ENCODE assay signal across 1 fruit fly cellular context in the genomic region with DNA sequence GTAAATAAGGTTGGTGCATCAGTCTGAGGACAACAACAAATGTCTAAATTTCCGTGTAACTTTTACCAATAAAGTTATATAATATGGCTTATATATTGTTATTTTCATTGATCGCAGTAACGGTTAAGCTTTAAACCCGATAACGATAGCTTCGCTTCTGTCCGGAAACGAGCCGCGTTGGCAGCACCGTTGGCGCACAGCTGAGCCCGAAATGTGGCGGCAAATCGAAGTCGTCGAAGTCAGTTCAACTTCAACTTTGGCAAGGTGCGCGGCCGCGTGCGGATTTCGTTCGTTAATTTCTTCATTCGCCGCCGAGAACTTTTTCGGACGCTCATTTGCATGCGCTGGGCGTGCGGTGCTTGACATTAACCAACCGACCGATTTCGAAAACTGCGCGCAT.
TF ChIP-seq lines count a peak whose summit lies in the region.

TSS of gene Myo61F (plus strand) at position 240 of the 400 bp plus-strand sequence.

TF ChIP-seq in whole organism, embryonic, 481 proteins besides CTCF, POLR2A, EP300 and RAD21 (continued from another document):
- TF ChIP-seq MBD-R2 (GFP tag; IDR thresholded peaks at IDR 0.05; lab: Robert Waterston, UW), result peak; percentile 59
- TF ChIP-seq CG4617 (GFP tag; optimal IDR thresholded peaks at IDR 0.05; lab: Kevin White, UChicago; ENCODE audit: borderline replicate concordance), result no peak
- peak; percentile 16; the same call in 1 of the 3 replicates for TF ChIP-seq row (GFP tag; IDR thresholded peaks at IDR 0.05; lab: Robert Waterston, UW)
- no peak for TF ChIP-seq CG1602 (GFP tag; optimal IDR thresholded peaks at IDR 0.05; lab: Kevin White, UChicago)
- TF ChIP-seq bigmax (GFP tag; optimal IDR thresholded peaks at IDR 0.05; lab: Kevin White, UChicago), result no peak
- 0 out of 3 replicates have a peak, but pooled peaks have one; percentile 61 for TF ChIP-seq CG7963 (GFP tag; IDR thresholded peaks at IDR 0.05; lab: Robert Waterston, UW; ENCODE audit: partially characterized antibody)
- TF ChIP-seq grau (tag; optimal IDR thresholded peaks at IDR 0.05; lab: Kevin White, UChicago), result no peak
- no peak for TF ChIP-seq Oaz (GFP tag; IDR thresholded peaks at IDR 0.05; lab: Robert Waterston, UW)
- TF ChIP-seq CG12155 (GFP tag; optimal IDR thresholded peaks at IDR 0.05; lab: Kevin White, UChicago), result no peak
- TF ChIP-seq Myb (GFP tag; optimal IDR thresholded peaks at IDR 0.05; lab: Kevin White, UChicago), result peak; percentile 93
- no peak for TF ChIP-seq CG7556 (GFP tag; optimal IDR thresholded peaks at IDR 0.05; lab: Kevin White, UChicago)
- peak; percentile 53 for TF ChIP-seq unc-4 (GFP tag; IDR thresholded peaks at IDR 0.05; lab: Robert Waterston, UW; ENCODE audit: partially characterized antibody)
- TF ChIP-seq en (GFP tag; optimal IDR thresholded peaks at IDR 0.05; lab: Kevin White, UChicago), result no peak
- peak; percentile 9 for TF ChIP-seq stwl (tag; optimal IDR thresholded peaks at IDR 0.05; lab: Kevin White, UChicago)
- TF ChIP-seq Fer1 (GFP tag; optimal IDR thresholded peaks at IDR 0.05; lab: Kevin White, UChicago), result peak; percentile 15
- no peak for TF ChIP-seq CG4424 (GFP tag; optimal IDR thresholded peaks at IDR 0.05; lab: Kevin White, UChicago)
- no peak for TF ChIP-seq eve (GFP tag; optimal IDR thresholded peaks at IDR 0.05; lab: Kevin White, UChicago)
- peak; percentile 2 for TF ChIP-seq CG2116 (GFP tag; optimal IDR thresholded peaks at IDR 0.05; lab: Kevin White, UChicago)
- no peak for TF ChIP-seq nau (GFP tag; optimal IDR thresholded peaks at IDR 0.05; lab: Kevin White, UChicago)
- TF ChIP-seq sna (GFP tag; IDR thresholded peaks at IDR 0.05; lab: Robert Waterston, UW; ENCODE audit: partially characterized antibody), result peak; percentile 42; the same call in 1 of the 2 replicates
- peak; percentile 67 for TF ChIP-seq Med (GFP tag; lab: Kevin White, UChicago)
- TF ChIP-seq ap (GFP tag; IDR thresholded peaks at IDR 0.05; lab: Robert Waterston, UW), result no peak
- 0 out of 3 replicates have a peak, but pooled peaks have one; percentile 12 for TF ChIP-seq Doc3 (GFP tag; IDR thresholded peaks at IDR 0.05; lab: Robert Waterston, UW; ENCODE audit: partially characterized antibody)
- peak; percentile 44; the same call in 1 of the 2 replicates for TF ChIP-seq ato (GFP tag; IDR thresholded peaks at IDR 0.05; lab: Robert Waterston, UW; ENCODE audit: partially characterized antibody)
- no peak for TF ChIP-seq org-1 (GFP tag; optimal IDR thresholded peaks at IDR 0.05; lab: Kevin White, UChicago)
- no peak for TF ChIP-seq pnt (GFP tag; optimal IDR thresholded peaks at IDR 0.05; lab: Kevin White, UChicago)
- 0 out of 3 replicates have a peak, but pooled peaks have one; percentile 23 for TF ChIP-seq gce (GFP tag; IDR thresholded peaks at IDR 0.05; lab: Robert Waterston, UW)
- TF ChIP-seq Fer2 (tag; optimal IDR thresholded peaks at IDR 0.05; lab: Kevin White, UChicago), result no peak
- TF ChIP-seq CG15696 (tag; optimal IDR thresholded peaks at IDR 0.05; lab: Kevin White, UChicago), result no peak
- TF ChIP-seq Dref (GFP tag; IDR thresholded peaks at IDR 0.05; lab: Robert Waterston, UW), result peak; percentile 78
- peak; percentile 86 for TF ChIP-seq Dp (GFP tag; optimal IDR thresholded peaks at IDR 0.05; lab: Kevin White, UChicago)
- no peak for TF ChIP-seq gsb (GFP tag; IDR thresholded peaks at IDR 0.05; lab: Robert Waterston, UW)
- TF ChIP-seq CG12299 (tag; optimal IDR thresholded peaks at IDR 0.05; lab: Kevin White, UChicago), result no peak
- TF ChIP-seq CG11085 (GFP tag; IDR thresholded peaks at IDR 0.05; lab: Robert Waterston, UW), result no peak
- TF ChIP-seq Ets97D (GFP tag; optimal IDR thresholded peaks at IDR 0.05; lab: Kevin White, UChicago), result peak; percentile 12
- TF ChIP-seq CG15601 (tag; optimal IDR thresholded peaks at IDR 0.05; lab: Kevin White, UChicago), result peak; percentile 54
- no peak for TF ChIP-seq Hey (tag; optimal IDR thresholded peaks at IDR 0.05; lab: Kevin White, UChicago)
- peak in 1 of 2 experiments; percentile 94 for TF ChIP-seq Pdp1 (GFP tag; optimal IDR thresholded peaks at IDR 0.05; lab: Kevin White, UChicago)
- TF ChIP-seq CG7987 (GFP tag; optimal IDR thresholded peaks at IDR 0.05; lab: Kevin White, UChicago), result peak; percentile 20
- TF ChIP-seq Scr (GFP tag; IDR thresholded peaks at IDR 0.05; lab: Robert Waterston, UW; ENCODE audit: partially characterized antibody), result peak; percentile 54
- no peak for TF ChIP-seq btn (GFP tag; optimal IDR thresholded peaks at IDR 0.05; lab: Kevin White, UChicago)
- peak; percentile 72 for TF ChIP-seq CG17186 (GFP tag; optimal IDR thresholded peaks at IDR 0.05; lab: Kevin White, UChicago)
- TF ChIP-seq trh (GFP tag; optimal IDR thresholded peaks at IDR 0.05; lab: Kevin White, UChicago), result no peak
- no peak for TF ChIP-seq ranshi (GFP tag; IDR thresholded peaks at IDR 0.05; lab: Robert Waterston, UW)
- peak in 1 of 2 experiments; percentile 89 for TF ChIP-seq crp (GFP tag; optimal IDR thresholded peaks at IDR 0.05; lab: Kevin White, UChicago)
- peak; percentile 54; the same call in 3 of the 4 replicates for TF ChIP-seq Dll (GFP tag; IDR thresholded peaks at IDR 0.05; lab: Robert Waterston, UW; ENCODE audit: partially characterized antibody)
- no peak for TF ChIP-seq CG8290 (GFP tag; optimal IDR thresholded peaks at IDR 0.05; lab: Kevin White, UChicago)
- TF ChIP-seq CG8290 (tag; optimal IDR thresholded peaks at IDR 0.05; lab: Kevin White, UChicago), result no peak
- no peak for TF ChIP-seq pfk (GFP tag; optimal IDR thresholded peaks at IDR 0.05; lab: Kevin White, UChicago)
- TF ChIP-seq dmrt11E (tag; optimal IDR thresholded peaks at IDR 0.05; lab: Kevin White, UChicago), result no peak
- TF ChIP-seq chinmo (GFP tag; IDR thresholded peaks at IDR 0.05; lab: Robert Waterston, UW; ENCODE audit: partially characterized antibody), result peak; percentile 51; the same call in 1 of the 4 replicates
- TF ChIP-seq tio (GFP tag; optimal IDR thresholded peaks at IDR 0.05; lab: Kevin White, UChicago), result no peak
- no peak for TF ChIP-seq salm (tag; optimal IDR thresholded peaks at IDR 0.05; lab: Kevin White, UChicago)
- no peak for TF ChIP-seq dmrt99B (tag; optimal IDR thresholded peaks at IDR 0.05; lab: Kevin White, UChicago)
- TF ChIP-seq Neu2 (GFP tag; optimal IDR thresholded peaks at IDR 0.05; lab: Kevin White, UChicago; ENCODE audit: borderline replicate concordance), result no peak
- no peak for TF ChIP-seq dan (GFP tag; IDR thresholded peaks at IDR 0.05; lab: Robert Waterston, UW)
- TF ChIP-seq CG15073 (GFP tag; optimal IDR thresholded peaks at IDR 0.05; lab: Kevin White, UChicago), result no peak
- no peak for TF ChIP-seq CG7357 (GFP tag; IDR thresholded peaks at IDR 0.05; lab: Robert Waterston, UW)
- TF ChIP-seq ftz-f1 (GFP tag; optimal IDR thresholded peaks at IDR 0.05; lab: Kevin White, UChicago), result no peak
- no peak for TF ChIP-seq cad (GFP tag; optimal IDR thresholded peaks at IDR 0.05; lab: Kevin White, UChicago)
- peak; percentile 77 for TF ChIP-seq CG13287 (GFP tag; IDR thresholded peaks at IDR 0.05; lab: Robert Waterston, UW; ENCODE audit: partially characterized antibody)
- TF ChIP-seq knrl (GFP tag; IDR thresholded peaks at IDR 0.05; lab: Robert Waterston, UW; ENCODE audit: partially characterized antibody), result 0 out of 3 replicates have a peak, but pooled peaks have one; percentile 23
- no peak for TF ChIP-seq sima (GFP tag; optimal IDR thresholded peaks at IDR 0.05; lab: Kevin White, UChicago)
